Fruit fly (Drosophila melanogaster) whole organism, embryonic: ENCODE data around the gene tws.
A peak's percentile ranks its signal among the peaks of the same experiment; 100 is the strongest.

Source experiments
- BEAF-32 ChIP-seq: fragments of 200-800 bp; sonication (Bioruptor generic); optimal IDR thresholded peaks from 3 replicates; lab custom pipeline; 2017; ENCODE audit warnings: missing biosample characterization, missing genetic modification characterization, mild to moderate bottlenecking, moderate library complexity, missing genetic modification reagents
- BtbVII ChIP-seq: fragments of 200-800 bp; sonication (Bioruptor generic); optimal IDR thresholded peaks from 3 replicates; lab custom pipeline; 2017; ENCODE audit warnings: missing biosample characterization, mild to moderate bottlenecking, missing genetic modification characterization
- CG10366 ChIP-seq: fragments of 200-800 bp; sonication (Bioruptor generic); IDR thresholded peaks from 2 replicates; pipeline ENCODE4 v1.3.6; 2022; ENCODE audit warnings: missing biosample characterization, missing genetic modification characterization
- CG11398 ChIP-seq: fragments of 200-800 bp; sonication (Bioruptor generic); optimal IDR thresholded peaks from 2 replicates; lab custom pipeline; 2016; ENCODE audit warnings: missing biosample characterization, missing genetic modification characterization
- CG11456 ChIP-seq: fragments of 200-800 bp; sonication (Bioruptor generic); IDR thresholded peaks from 3 replicates; pipeline ENCODE4 v1.3.6; 2022; ENCODE audit warnings: missing biosample characterization, missing genetic modification characterization
- CG11504 ChIP-seq: fragments of 200-800 bp; sonication (Bioruptor generic); optimal IDR thresholded peaks from 3 replicates; lab custom pipeline; 2019; ENCODE audit warnings: missing biosample characterization, mild to moderate bottlenecking, missing genetic modification characterization, moderate library complexity
- CG13624 ChIP-seq: fragments of 200-800 bp; sonication (Bioruptor generic); optimal IDR thresholded peaks from 2 replicates; lab custom pipeline; 2016; ENCODE audit warnings: missing biosample characterization, missing genetic modification characterization
- CG15479 ChIP-seq: fragments of 200-800 bp; sonication (Bioruptor generic); optimal IDR thresholded peaks from 3 replicates; lab custom pipeline; 2019; ENCODE audit warnings: missing biosample characterization, mild to moderate bottlenecking, missing genetic modification characterization, moderate library complexity
- CG15601 ChIP-seq: fragments of 200-800 bp; sonication (Bioruptor generic); optimal IDR thresholded peaks from 3 replicates; lab custom pipeline; 2019; ENCODE audit warnings: missing biosample characterization, mild to moderate bottlenecking, missing genetic modification characterization, moderate library complexity
- CG17385 ChIP-seq: fragments of 200-800 bp; sonication (Bioruptor generic); optimal IDR thresholded peaks from 3 replicates; lab custom pipeline; 2018; ENCODE audit warnings: missing biosample characterization, mild to moderate bottlenecking, missing genetic modification characterization
- CG18619 ChIP-seq: fragments of 200-800 bp; sonication (Bioruptor generic); optimal IDR thresholded peaks from 3 replicates; lab custom pipeline; 2017; ENCODE audit warnings: missing biosample characterization, mild to moderate bottlenecking, missing genetic modification characterization
- CG2875 ChIP-seq: fragments of 200-800 bp; sonication (Bioruptor generic); optimal IDR thresholded peaks from 2 replicates; lab custom pipeline; 2017; ENCODE audit warnings: missing biosample characterization, mild to moderate bottlenecking, missing genetic modification characterization, missing genetic modification reagents
- CG30403 ChIP-seq: fragments of 200-800 bp; sonication (Bioruptor generic); optimal IDR thresholded peaks from 3 replicates; lab custom pipeline; 2016; ENCODE audit warnings: missing biosample characterization, missing genetic modification characterization
- CG3281 ChIP-seq: fragments of 200-800 bp; sonication (Bioruptor generic); optimal IDR thresholded peaks from 3 replicates; lab custom pipeline; 2017; ENCODE audit warnings: missing biosample characterization, mild to moderate bottlenecking, missing genetic modification characterization
- CG3847 ChIP-seq: fragments of 200-800 bp; sonication (Bioruptor generic); IDR thresholded peaks from 2 replicates; pipeline ENCODE4 v1.3.6; 2022; ENCODE audit warnings: missing biosample characterization, missing genetic modification characterization
- CG43689 ChIP-seq: fragments of 200-800 bp; sonication (Bioruptor generic); IDR thresholded peaks from 2 replicates; pipeline ENCODE4 v1.3.6; 2022; ENCODE audit warnings: missing biosample characterization, missing genetic modification characterization
- CG6272 ChIP-seq: fragments of 200-800 bp; sonication (Bioruptor generic); IDR thresholded peaks from 2 replicates; pipeline ENCODE4 v1.3.6; 2022; ENCODE audit warnings: missing biosample characterization, missing genetic modification characterization
- CG7271 ChIP-seq: fragments of 200-800 bp; sonication (Bioruptor generic); optimal IDR thresholded peaks from 2 replicates; lab custom pipeline; 2018; ENCODE audit warnings: missing biosample characterization, mild to moderate bottlenecking, missing genetic modification characterization, moderate library complexity
- CG8089 ChIP-seq: fragments of 200-800 bp; sonication (Bioruptor generic); optimal IDR thresholded peaks from 3 replicates; lab custom pipeline; 2016; ENCODE audit warnings: missing biosample characterization, missing genetic modification characterization
- CG9609 ChIP-seq: fragments of 200-800 bp; sonication (Bioruptor generic); optimal IDR thresholded peaks from 3 replicates; lab custom pipeline; 2016; ENCODE audit warnings: missing biosample characterization, missing genetic modification characterization
- CHES-1-like ChIP-seq: fragments of 200-800 bp; sonication (Bioruptor generic); optimal IDR thresholded peaks from 2 replicates; lab custom pipeline; 2016; ENCODE audit warnings: missing biosample characterization, missing genetic modification characterization
- Dfd ChIP-seq, 2 experiments: fragments of >200 bp; optimal IDR thresholded peaks; 2 replicates each; lab custom pipeline; 2017; ENCODE audit warnings: missing biosample characterization in 2 of 2, missing genetic modification characterization in 2 of 2
- Doc3 ChIP-seq: fragments of 200-800 bp; sonication (Bioruptor generic); IDR thresholded peaks from 3 replicates; pipeline ENCODE4 v1.3.6; 2022; ENCODE audit warnings: missing biosample characterization, missing genetic modification characterization; ENCODE audit not compliant: partially characterized antibody
- HLH4C ChIP-seq: fragments of 200-800 bp; sonication (Bioruptor generic); IDR thresholded peaks from 3 replicates; pipeline ENCODE4 v1.3.6; 2022; ENCODE audit warnings: missing biosample characterization, missing genetic modification characterization; ENCODE audit not compliant: partially characterized antibody
- Hand ChIP-seq: fragments of 200-800 bp; sonication (Bioruptor generic); optimal IDR thresholded peaks from 2 replicates; lab custom pipeline; 2017; ENCODE audit warnings: mild to moderate bottlenecking, missing biosample characterization, missing genetic modification reagents, missing genetic modification characterization
- Hr3 ChIP-seq: fragments of 200-800 bp; sonication (Bioruptor generic); optimal IDR thresholded peaks from 3 replicates; lab custom pipeline; 2016; ENCODE audit warnings: missing biosample characterization, missing genetic modification characterization
- Hr51 ChIP-seq, 2 experiments: fragments of 200-800 bp; sonication (Bioruptor generic); optimal IDR thresholded peaks; 2 replicates in 1 of 2; 3 replicates in 1 of 2; lab custom pipeline; 2016 to 2018; ENCODE audit warnings: missing biosample characterization in 2 of 2, missing genetic modification characterization in 2 of 2, mild to moderate bottlenecking in 1 of 2, moderate library complexity in 1 of 2
- Sry-δ ChIP-seq: fragments of 200-800 bp; sonication (Bioruptor generic); optimal IDR thresholded peaks from 2 replicates; lab custom pipeline; 2016; ENCODE audit warnings: missing biosample characterization, missing genetic modification characterization
- Tbp ChIP-seq: fragments of >200 bp; optimal IDR thresholded peaks from 2 replicates; lab custom pipeline; 2018; ENCODE audit warnings: missing biosample characterization, missing genetic modification characterization
- Trl ChIP-seq, 3 experiments: fragments of >200 bp in 2 of 3; fragments of 200-800 bp in 1 of 3; sonication (Bioruptor generic) in 1 of 3; optimal IDR thresholded peaks; 2 replicates in 1 of 3; 3 replicates in 2 of 3; lab custom pipeline; 2016 to 2017; ENCODE audit warnings: missing biosample characterization in 1 of 3, missing genetic modification characterization in 1 of 3
- amos ChIP-seq: fragments of 200-800 bp; sonication (Bioruptor generic); IDR thresholded peaks from 2 replicates; pipeline ENCODE4 v1.3.6; 2022; ENCODE audit warnings: missing biosample characterization, missing genetic modification characterization; ENCODE audit not compliant: partially characterized antibody
- crol ChIP-seq: fragments of 200-800 bp; sonication (Bioruptor generic); IDR thresholded peaks from 2 replicates; pipeline ENCODE4 v1.3.6; 2022; ENCODE audit warnings: missing biosample characterization, missing genetic modification characterization
- crp ChIP-seq, 2 experiments: fragments of 200-800 bp; sonication (Bioruptor generic); optimal IDR thresholded peaks; 2 replicates in 1 of 2; 3 replicates in 1 of 2; lab custom pipeline; 2017; ENCODE audit warnings: missing biosample characterization in 2 of 2, missing genetic modification characterization in 2 of 2, mild to moderate bottlenecking in 1 of 2, moderate library complexity in 1 of 2
- fd3F ChIP-seq: fragments of 200-800 bp; sonication (Bioruptor generic); optimal IDR thresholded peaks from 2 replicates; lab custom pipeline; 2018; ENCODE audit warnings: missing biosample characterization, mild to moderate bottlenecking, missing genetic modification characterization, moderate library complexity
- gce ChIP-seq: fragments of 200-800 bp; sonication (Bioruptor generic); IDR thresholded peaks from 3 replicates; pipeline ENCODE4 v1.3.6; 2022; ENCODE audit warnings: missing biosample characterization, missing genetic modification characterization
- gfzf ChIP-seq: fragments of 200-800 bp; sonication (Bioruptor generic); optimal IDR thresholded peaks from 2 replicates; lab custom pipeline; 2016; ENCODE audit warnings: missing biosample characterization, mild to moderate bottlenecking, missing genetic modification characterization, moderate library complexity
- h ChIP-seq: fragments of >200 bp; optimal IDR thresholded peaks from 2 replicates; lab custom pipeline; 2017
- kni ChIP-seq: fragments of 200-800 bp; sonication (Bioruptor generic); optimal IDR thresholded peaks from 3 replicates; lab custom pipeline; 2017; ENCODE audit warnings: mild to moderate bottlenecking, missing biosample characterization, missing genetic modification reagents, missing genetic modification characterization
- lmd ChIP-seq: fragments of 200-800 bp; sonication (Bioruptor generic); IDR thresholded peaks from 2 replicates; pipeline ENCODE4 v1.3.6; 2022; ENCODE audit warnings: missing biosample characterization, missing genetic modification characterization
- lov ChIP-seq, 2 experiments: fragments of 200-800 bp in 1 of 2; fragments of >200 bp in 1 of 2; sonication (Bioruptor generic) in 1 of 2; IDR thresholded peaks in 1 of 2; optimal IDR thresholded peaks in 1 of 2; 2 replicates in 1 of 2; 3 replicates in 1 of 2; pipeline versions ENCODE4 v1.3.6 to Lab custom; 2017 to 2022; ENCODE audit warnings: missing biosample characterization in 1 of 2, missing genetic modification characterization in 1 of 2
- oc ChIP-seq: fragments of 200-800 bp; sonication (Bioruptor generic); optimal IDR thresholded peaks from 2 replicates; lab custom pipeline; 2018; ENCODE audit warnings: missing biosample characterization, mild to moderate bottlenecking, missing genetic modification characterization, moderate library complexity
- pzg ChIP-seq: fragments of 200-800 bp; sonication (Bioruptor generic); optimal IDR thresholded peaks from 3 replicates; lab custom pipeline; 2018; ENCODE audit warnings: missing biosample characterization, mild to moderate bottlenecking, missing genetic modification characterization, moderate library complexity
- toy ChIP-seq: fragments of 200-800 bp; sonication (Bioruptor generic); IDR thresholded peaks from 2 replicates; pipeline ENCODE4 v1.3.6; 2022; ENCODE audit warnings: missing biosample characterization, missing genetic modification characterization
- tup ChIP-seq: fragments of 200-800 bp; sonication (Bioruptor generic); optimal IDR thresholded peaks from 2 replicates; lab custom pipeline; 2016; ENCODE audit warnings: missing biosample characterization, mild to moderate bottlenecking, missing genetic modification characterization, moderate library complexity
- tx ChIP-seq: fragments of 200-800 bp; sonication (Bioruptor generic); optimal IDR thresholded peaks from 2 replicates; lab custom pipeline; 2016; ENCODE audit warnings: missing biosample characterization, missing genetic modification characterization
- z ChIP-seq: fragments of 200-800 bp; sonication (Bioruptor generic); IDR thresholded peaks from 3 replicates; pipeline ENCODE4 v1.3.6; 2022; ENCODE audit warnings: missing biosample characterization, missing genetic modification characterization
- zen ChIP-seq: fragments of 200-800 bp; sonication (Bioruptor generic); optimal IDR thresholded peaks from 3 replicates; lab custom pipeline; 2018; ENCODE audit warnings: missing biosample characterization, mild to moderate bottlenecking, missing genetic modification characterization, moderate library complexity

tws gene

DNA sequence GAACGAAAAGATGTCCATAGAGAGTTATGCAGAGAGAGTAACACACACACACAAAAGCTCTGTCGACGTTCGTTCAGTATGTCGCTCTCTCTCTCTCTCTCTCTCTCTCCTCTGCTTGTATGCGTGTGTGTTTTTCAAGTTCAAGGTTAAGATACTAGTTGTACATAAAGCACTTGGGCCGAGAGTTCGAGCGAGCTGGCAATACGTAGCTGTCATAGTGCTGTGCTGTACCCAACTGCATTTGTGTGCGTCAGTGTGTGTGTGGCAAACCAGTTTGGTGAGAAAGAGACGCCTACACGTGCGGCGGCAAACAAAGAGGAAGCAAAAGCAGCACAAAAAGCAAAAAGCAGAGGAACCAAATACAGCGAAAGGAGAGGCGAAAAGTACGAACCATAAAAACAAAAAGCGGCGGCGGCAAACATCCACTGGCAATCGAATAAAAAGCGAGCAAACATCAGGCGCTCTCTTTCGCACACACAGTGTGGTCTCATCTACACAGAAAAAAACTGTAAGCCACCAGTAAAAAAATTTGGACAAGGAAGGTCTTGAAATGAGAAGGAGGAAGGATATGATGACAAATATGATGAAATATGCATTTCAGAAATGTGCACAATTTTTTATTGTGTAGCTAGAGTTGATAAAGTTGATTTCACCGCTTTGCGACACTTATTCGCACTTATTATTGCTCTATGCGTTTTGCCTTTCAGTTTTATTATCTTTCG, 52.2 kb downstream of the tws start (continued):
- TF ChIP-seq CG17385 (GFP tag; lab: Kevin White, UChicago) (peak; percentile 52), Hand (GFP tag; lab: Kevin White, UChicago) (peak; percentile 15), CG8089 (GFP tag; lab: Kevin White, UChicago) (peak; percentile 38), Tbp (GFP tag; lab: Kevin White, UChicago) (no peak), CG3281 (GFP tag; lab: Kevin White, UChicago) (peak; percentile 64), CG11398 (GFP tag; lab: Kevin White, UChicago) (peak; percentile 51), gce (peak; percentile 16; the same call in 1 of the 3 replicates), BEAF-32 (GFP tag; lab: Kevin White, UChicago) (no peak), Hr51 (GFP tag; optimal IDR thresholded peaks at IDR 0.05; lab: Kevin White, UChicago) (peak; percentile 44 to 59), amos (GFP tag; lab: Robert Waterston, UW) (no peak), CG11456 (peak; percentile 78), zen (tag; lab: Kevin White, UChicago) (no peak), CG10366 (GFP tag; lab: Robert Waterston, UW) (peak; percentile 76), CG15601 (tag; lab: Kevin White, UChicago) (no peak), oc (tag; lab: Kevin White, UChicago) (no peak), Trl (optimal IDR thresholded peaks at IDR 0.05; lab: Kevin White, UChicago) (peak; percentile 82 to 95), Trl (GFP tag; optimal IDR thresholded peaks at IDR 0.05; lab: Kevin White, UChicago) (peak; percentile 49), kni (GFP tag; lab: Kevin White, UChicago) (peak; percentile 62), CG18619 (GFP tag; lab: Kevin White, UChicago) (peak; percentile 59), CG30403 (peak; percentile 72), CHES-1-like (peak; percentile 67), pzg (GFP tag; lab: Kevin White, UChicago) (no peak), gfzf (GFP tag; lab: Kevin White, UChicago) (no peak), lov (optimal IDR thresholded peaks at IDR 0.05; lab: Kevin White, UChicago) (no peak), lov (GFP tag; IDR thresholded peaks at IDR 0.05; lab: Robert Waterston, UW) (no peak), CG9609 (GFP tag; lab: Kevin White, UChicago) (peak; percentile 67), BtbVII (peak; percentile 65), Dfd (GFP tag; optimal IDR thresholded peaks at IDR 0.05; lab: Kevin White, UChicago) (peak in 1 of 2 experiments; percentile 52), CG15479 (GFP tag; lab: Kevin White, UChicago) (no peak), Doc3 (GFP tag; lab: Robert Waterston, UW) (no peak), CG11504 (tag; lab: Kevin White, UChicago) (peak; percentile 67), h (no peak), HLH4C (GFP tag; lab: Robert Waterston, UW) (no peak), lmd (GFP tag; lab: Robert Waterston, UW) (peak; percentile 78), Hr3 (GFP tag; lab: Kevin White, UChicago) (peak; percentile 42), CG13624 (GFP tag; lab: Kevin White, UChicago) (peak; percentile 72), crol (GFP tag; lab: Robert Waterston, UW) (no peak), fd3F (GFP tag; lab: Kevin White, UChicago) (no peak), CG2875 (GFP tag; lab: Kevin White, UChicago) (peak; percentile 40), CG3847 (GFP tag; lab: Robert Waterston, UW) (peak; percentile 51), toy (peak; percentile 37; the same call in 1 of the 2 replicates), Sry-δ (GFP tag; lab: Kevin White, UChicago) (peak; percentile 27), CG6272 (GFP tag; lab: Robert Waterston, UW) (0 out of 2 replicates have a peak, but pooled peaks have one; percentile 33), z (GFP tag; lab: Robert Waterston, UW) (no peak), tx (peak; percentile 39), tup (GFP tag; lab: Kevin White, UChicago) (no peak), CG7271 (tag; lab: Kevin White, UChicago) (no peak), CG43689 (GFP tag; lab: Robert Waterston, UW) (0 out of 2 replicates have a peak, but pooled peaks have one; percentile 13), crp (GFP tag; optimal IDR thresholded peaks at IDR 0.05; lab: Kevin White, UChicago) (no peak)
